Worm (Caenorhabditis elegans) whole organism, L2 larva: ENCODE data around the gene cyb-1.

Source experiments
- R02D3.7 ChIP-seq: fragments of 150-350 bp; optimal IDR thresholded peaks from 2 replicates; lab custom pipeline; 2014; ENCODE audit warnings: missing biosample characterization, missing genetic modification characterization
- ZK546.5 ChIP-seq: sonication (generic microtip); optimal IDR thresholded peaks from 2 replicates; lab custom pipeline; 2017; ENCODE audit warnings: missing biosample characterization, missing genetic modification characterization
- crh-2 ChIP-seq: sonication (generic microtip); optimal IDR thresholded peaks from 2 replicates; lab custom pipeline; 2017; ENCODE audit warnings: missing biosample characterization, missing genetic modification characterization
- lsy-2 ChIP-seq, 2 experiments: fragments of 150-350 bp in 1 of 2; sonication (generic microtip) in 1 of 2; optimal IDR thresholded peaks; 2 replicates each; lab custom pipeline; 2014 to 2017; ENCODE audit warnings: missing biosample characterization in 2 of 2, missing genetic modification characterization in 2 of 2
- nhr-10 ChIP-seq: sonication (generic microtip); optimal IDR thresholded peaks from 2 replicates; lab custom pipeline; 2017; ENCODE audit warnings: missing biosample characterization, missing genetic modification characterization
- nhr-129 ChIP-seq: fragments of 150-350 bp; optimal IDR thresholded peaks from 2 replicates; lab custom pipeline; 2014; ENCODE audit warnings: missing biosample characterization, missing genetic modification characterization
- nhr-77 ChIP-seq: fragments of 150-350 bp; optimal IDR thresholded peaks from 2 replicates; lab custom pipeline; 2014; ENCODE audit warnings: missing biosample characterization, missing genetic modification characterization
- unc-62 ChIP-seq: fragments of 150-350 bp; optimal IDR thresholded peaks from 2 replicates; lab custom pipeline; 2014; ENCODE audit warnings: missing biosample characterization, missing genetic modification reagents, missing genetic modification characterization

DNA sequence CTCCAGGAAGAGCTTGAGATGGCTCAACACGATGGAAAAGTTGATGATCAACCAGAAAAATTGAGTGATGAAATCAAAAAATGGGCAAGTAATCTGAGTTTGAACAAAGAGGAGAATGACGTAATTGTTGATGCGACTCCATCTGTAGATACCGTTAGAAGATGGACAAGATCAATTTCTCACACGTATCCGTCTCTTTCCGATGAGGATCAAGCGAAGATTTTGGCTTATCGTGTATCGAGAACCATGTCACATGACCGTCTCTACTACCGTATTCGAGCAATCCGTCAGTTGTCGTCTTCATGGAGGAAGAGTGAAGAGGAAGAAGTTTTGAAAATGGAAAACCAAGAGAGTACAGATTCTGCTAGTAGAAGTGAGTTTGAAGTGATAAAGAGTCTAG is 16.9 kb upstream of the cyb-1 start:
- TF ChIP-seq nhr-129 (tag; lab: Kevin White, UChicago) (no peak), crh-2 (tag; lab: Kevin White, UChicago) (no peak), unc-62 (GFP tag; lab: Kevin White, UChicago) (no peak), nhr-77 (tag; lab: Kevin White, UChicago) (no peak), R02D3.7 (tag; lab: Kevin White, UChicago) (no peak), nhr-10 (tag; lab: Kevin White, UChicago) (no peak), ZK546.5 (no peak), lsy-2 (tag; optimal IDR thresholded peaks at IDR 0.05; lab: Kevin White, UChicago) (no peak)
